Fruit fly (Drosophila melanogaster): ENCODE results near the gene AOX2.

- TF ChIP-seq woc (GFP tag; optimal IDR thresholded peaks at IDR 0.05) (no peak), psq (GFP tag; optimal IDR thresholded peaks at IDR 0.05) (no peak), lola (GFP tag; optimal IDR thresholded peaks at IDR 0.05) (no peak), h (GFP tag; optimal IDR thresholded peaks at IDR 0.05) (no peak), dsf (GFP tag; optimal IDR thresholded peaks at IDR 0.05; ENCODE audit: borderline replicate concordance) (no peak), Hr83 (GFP tag; optimal IDR thresholded peaks at IDR 0.05; ENCODE audit: poor library complexity, severe bottlenecking) (no peak), jim (GFP tag; optimal IDR thresholded peaks at IDR 0.05) (no peak), Myc (optimal IDR thresholded peaks at IDR 0.05) (no peak), N (GFP tag; optimal IDR thresholded peaks at IDR 0.05) (no peak), Jra (GFP tag; optimal IDR thresholded peaks at IDR 0.05) (no peak), pan (optimal IDR thresholded peaks at IDR 0.05) (no peak), OdsH (GFP tag; optimal IDR thresholded peaks at IDR 0.05) (no peak), Mio (GFP tag; optimal IDR thresholded peaks at IDR 0.05) (no peak), rgr (GFP tag; optimal IDR thresholded peaks at IDR 0.05) (peak; percentile 2)
Observed at dm6 chr3R:15540932-15541331, 1.3 kb downstream of the AOX2 start.
